Fruit fly (Drosophila melanogaster): ENCODE data around the gene CG45049.

- TF ChIP-seq pan (optimal IDR thresholded peaks at IDR 0.05) (no peak), Dll (optimal IDR thresholded peaks at IDR 0.05) (no peak), usp (GFP tag; optimal IDR thresholded peaks at IDR 0.05) (no peak), EcR (GFP tag; optimal IDR thresholded peaks at IDR 0.05) (no peak)
These were observed 23.8 kb downstream of the CG45049 start, which contains the start of the genes rumi, CG7029 and Usp12-46 for dm6 chr3R:22750534-22750947.

Data from whole organism.